In the genomic region with DNA sequence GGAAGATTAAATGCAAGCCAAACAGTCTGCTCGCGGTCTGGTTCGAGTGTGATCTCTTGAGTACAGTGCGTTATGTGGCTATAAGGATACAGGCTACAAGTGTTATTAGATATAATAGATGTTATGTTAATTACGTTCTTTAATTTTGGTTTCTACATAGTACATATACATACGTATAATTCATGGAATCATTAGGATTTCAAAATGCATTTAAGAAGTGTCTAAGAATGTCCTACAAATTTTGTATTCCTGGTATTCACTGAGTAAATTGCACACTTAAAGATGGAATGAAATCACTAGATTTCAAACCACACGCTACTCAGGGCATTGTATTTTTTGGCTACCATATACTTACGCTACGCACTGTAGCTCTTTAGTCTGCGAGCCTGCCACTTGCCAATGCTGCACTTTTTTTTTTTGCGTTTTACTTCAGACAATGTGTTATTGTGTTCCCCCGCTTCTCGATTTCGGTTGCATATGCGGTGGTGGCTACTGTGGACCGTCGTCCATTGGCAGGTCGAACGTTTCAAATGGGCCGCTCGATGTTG, we compare ENCODE assay signal across 1 fruit fly cellular context.
TF ChIP-seq lines count a peak whose summit lies in the region.

No protein-coding gene starts in this region.

TF ChIP-seq in whole organism, prepupa, 60 proteins besides CTCF, POLR2A, EP300 and RAD21 (continued from another document):
- TF ChIP-seq Eip78C (GFP tag; lab: Kevin White, UChicago) (peak; percentile 88), svp (GFP tag; lab: Kevin White, UChicago) (peak; percentile 77), topi (GFP tag; optimal IDR thresholded peaks at IDR 0.05; lab: Kevin White, UChicago) (peak; percentile 35), Hr38 (GFP tag; optimal IDR thresholded peaks at IDR 0.05; lab: Kevin White, UChicago) (no peak), CG11762 (GFP tag; optimal IDR thresholded peaks at IDR 0.05; lab: Kevin White, UChicago; ENCODE audit: insufficient read depth) (no peak), vri (GFP tag; optimal IDR thresholded peaks at IDR 0.05; lab: Kevin White, UChicago) (no peak), CG8119 (GFP tag; IDR thresholded peaks at IDR 0.05; lab: Robert Waterston, UW) (no peak), lz (GFP tag; optimal IDR thresholded peaks at IDR 0.05; lab: Kevin White, UChicago) (peak; percentile 1), Hr4 (GFP tag; optimal IDR thresholded peaks at IDR 0.05; lab: Kevin White, UChicago) (peak; percentile 9), achi (GFP tag; optimal IDR thresholded peaks at IDR 0.05; lab: Kevin White, UChicago) (peak; percentile 17), CG1621 (tag; optimal IDR thresholded peaks at IDR 0.05; lab: Kevin White, UChicago) (no peak), net (GFP tag; optimal IDR thresholded peaks at IDR 0.05; lab: Kevin White, UChicago) (no peak), ss (GFP tag; optimal IDR thresholded peaks at IDR 0.05; lab: Kevin White, UChicago) (no peak), CG3919 (GFP tag; optimal IDR thresholded peaks at IDR 0.05; lab: Kevin White, UChicago) (no peak), CG8632 (GFP tag; optimal IDR thresholded peaks at IDR 0.05; lab: Kevin White, UChicago) (no peak), pdm3 (GFP tag; optimal IDR thresholded peaks at IDR 0.05; lab: Kevin White, UChicago) (no peak), Eip75B (GFP tag; optimal IDR thresholded peaks at IDR 0.05; lab: Kevin White, UChicago) (peak; percentile 20), Gug (GFP tag; IDR thresholded peaks at IDR 0.05; lab: Robert Waterston, UW) (no peak), Lpt (GFP tag; optimal IDR thresholded peaks at IDR 0.05; lab: Kevin White, UChicago) (no peak), CG6163 (GFP tag; IDR thresholded peaks at IDR 0.05; lab: Robert Waterston, UW) (no peak), Smox (GFP tag; optimal IDR thresholded peaks at IDR 0.05; lab: Kevin White, UChicago) (peak; percentile 36), CG6854 (GFP tag; optimal IDR thresholded peaks at IDR 0.05; lab: Kevin White, UChicago) (no peak), CG6808 (GFP tag; optimal IDR thresholded peaks at IDR 0.05; lab: Kevin White, UChicago) (peak; percentile 41), Eip93F (GFP tag; optimal IDR thresholded peaks at IDR 0.05; lab: Kevin White, UChicago) (no peak), salr (GFP tag; optimal IDR thresholded peaks at IDR 0.05; lab: Kevin White, UChicago) (no peak), dsx (GFP tag; optimal IDR thresholded peaks at IDR 0.05; lab: Kevin White, UChicago; ENCODE audit: poor library complexity, severe bottlenecking) (peak; percentile 45), spab (GFP tag; optimal IDR thresholded peaks at IDR 0.05; lab: Kevin White, UChicago) (peak; percentile 39), CG32006 (GFP tag; optimal IDR thresholded peaks at IDR 0.05; lab: Kevin White, UChicago) (peak; percentile 29), fd85E (GFP tag; optimal IDR thresholded peaks at IDR 0.05; lab: Kevin White, UChicago) (no peak), Sox15 (GFP tag; optimal IDR thresholded peaks at IDR 0.05; lab: Kevin White, UChicago) (no peak), Hr39 (GFP tag; optimal IDR thresholded peaks at IDR 0.05; lab: Kevin White, UChicago) (peak; percentile 20), CG6276 (GFP tag; optimal IDR thresholded peaks at IDR 0.05; lab: Kevin White, UChicago) (no peak)
TF ChIP-seq in whole organism, prepupa: peak in this region for 25.
